Worm (Caenorhabditis elegans): ENCODE results near the gene C08B6.6.

DNA sequence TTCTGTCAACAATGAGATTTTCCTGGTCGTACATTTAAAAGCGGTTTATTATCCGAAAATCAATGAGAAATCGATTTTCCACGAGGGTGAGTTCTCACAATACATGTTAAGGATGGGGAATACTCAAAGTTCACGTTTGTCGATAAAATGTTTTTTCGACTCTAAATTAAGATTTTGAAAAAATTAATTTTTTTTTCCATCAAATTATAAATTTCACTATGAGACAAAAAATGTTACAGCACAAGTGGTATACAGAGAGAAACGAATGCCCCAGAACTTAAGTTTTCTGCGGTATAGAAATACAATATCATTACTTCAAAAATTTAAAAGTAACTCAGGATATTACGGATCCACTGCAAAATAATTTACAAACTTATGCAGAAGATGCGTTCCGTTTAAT lies 45.2 kb upstream of the C08B6.6 start, which contains the start of gene R04B5.1:
- TF ChIP-seq zag-1 (tag; optimal IDR thresholded peaks at IDR 0.05) (no peak), nhr-237 (tag; optimal IDR thresholded peaks at IDR 0.05) (no peak)

Data from whole organism, L3 larva.